Fruit fly (Drosophila melanogaster): Measurements from ENCODE around the gene ntc.
A peak's percentile ranks its signal among the peaks of the same experiment; 100 is the strongest.

ntc gene

DNA sequence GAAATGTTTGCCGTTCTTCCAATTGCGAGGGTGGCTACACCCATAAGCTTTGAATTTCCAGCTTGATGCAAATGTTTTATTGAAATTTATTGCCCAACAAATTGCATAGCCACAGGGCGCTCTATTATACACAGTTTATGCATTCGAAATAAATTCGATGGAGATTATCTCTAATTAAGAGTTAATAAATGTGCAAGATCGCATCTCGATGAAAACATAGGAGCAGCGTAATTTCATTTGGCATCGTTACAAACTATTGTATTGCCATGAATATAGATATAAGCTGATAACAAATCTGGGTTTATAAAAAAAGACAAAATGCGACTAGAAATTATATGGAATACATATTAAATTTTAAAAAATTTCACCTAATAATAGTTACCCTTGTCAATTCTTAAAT lies 44.2 kb upstream of the ntc start:
- no peak for TF ChIP-seq Kr (GFP tag; optimal IDR thresholded peaks at IDR 0.05)
- no peak for TF ChIP-seq CG8388 (GFP tag; optimal IDR thresholded peaks at IDR 0.05)
- peak; percentile 95 for TF ChIP-seq Awh (GFP tag; IDR thresholded peaks at IDR 0.05)
- TF ChIP-seq vvl (GFP tag; IDR thresholded peaks at IDR 0.05) = peak; percentile 11; the same call in 1 of the 2 replicates

- TF ChIP-seq Hr3 (GFP tag; optimal IDR thresholded peaks at IDR 0.05) = no peak
- 0 out of 4 replicates have a peak, but pooled peaks have one; percentile 51 for TF ChIP-seq chinmo (GFP tag; IDR thresholded peaks at IDR 0.05; ENCODE audit: partially characterized antibody)
- TF ChIP-seq abd-A (tag; optimal IDR thresholded peaks at IDR 0.05) = peak; percentile 79
- TF ChIP-seq Vsx1 (GFP tag; optimal IDR thresholded peaks at IDR 0.05) = peak; percentile 8
- TF ChIP-seq vvl (GFP tag; IDR thresholded peaks at IDR 0.05) = peak; percentile 59; the same call in 1 of the 2 replicates
- TF ChIP-seq oc (tag; optimal IDR thresholded peaks at IDR 0.05) = peak; percentile 45
- TF ChIP-seq Awh (GFP tag; IDR thresholded peaks at IDR 0.05) = peak; percentile 90
- no peak for TF ChIP-seq CG16779 (GFP tag; IDR thresholded peaks at IDR 0.05)
These were observed 43.5 kb upstream of the ntc start for dm6 chr3L:3849763-3850162.

- TF ChIP-seq vnd (GFP tag; IDR thresholded peaks at IDR 0.05; ENCODE audit: partially characterized antibody) (0 out of 3 replicates have a peak, but pooled peaks have one; percentile 18), ftz-f1 (GFP tag; optimal IDR thresholded peaks at IDR 0.05) (no peak), chm (GFP tag; IDR thresholded peaks at IDR 0.05) (no peak), CG4404 (GFP tag; IDR thresholded peaks at IDR 0.05) (no peak), sens (GFP tag) (peak; percentile 28), pros (GFP tag; optimal IDR thresholded peaks at IDR 0.05) (peak; percentile 40), tll (GFP tag; optimal IDR thresholded peaks at IDR 0.05) (peak in 1 of 2 experiments; percentile 93), Drgx (GFP tag; IDR thresholded peaks at IDR 0.05) (no peak), Bteb2 (GFP tag; optimal IDR thresholded peaks at IDR 0.05) (no peak), CG12769 (tag; optimal IDR thresholded peaks at IDR 0.05) (no peak), CG15479 (GFP tag; optimal IDR thresholded peaks at IDR 0.05) (peak; percentile 8), z (GFP tag; IDR thresholded peaks at IDR 0.05) (0 out of 3 replicates have a peak, but pooled peaks have one; percentile 18), D (optimal IDR thresholded peaks at IDR 0.05) (peak; percentile 97), D (GFP tag; optimal IDR thresholded peaks at IDR 0.05) (no peak), otp (GFP tag; IDR thresholded peaks at IDR 0.05) (no peak), cad (GFP tag; optimal IDR thresholded peaks at IDR 0.05) (peak; percentile 39)
These were observed 42.5 kb upstream of the ntc start for dm6 chr3L:3848687-3849270.

dm6 chr3L:3847810-3848326 lies 41.6 kb upstream of the ntc start:
- TF ChIP-seq abd-A (tag; optimal IDR thresholded peaks at IDR 0.05) = peak; percentile 66
- no peak for TF ChIP-seq Trl (optimal IDR thresholded peaks at IDR 0.05)
- TF ChIP-seq Trl (GFP tag; optimal IDR thresholded peaks at IDR 0.05) = no peak
- no peak for TF ChIP-seq pros (GFP tag; optimal IDR thresholded peaks at IDR 0.05)
- 0 out of 3 replicates have a peak, but pooled peaks have one; percentile 52 for TF ChIP-seq z (GFP tag; IDR thresholded peaks at IDR 0.05)
- TF ChIP-seq ci (GFP tag; IDR thresholded peaks at IDR 0.05) = 0 out of 3 replicates have a peak, but pooled peaks have one; percentile 19
- no peak for TF ChIP-seq CG7357 (GFP tag; IDR thresholded peaks at IDR 0.05)
- TF ChIP-seq Mes4 (GFP tag; optimal IDR thresholded peaks at IDR 0.05) = no peak
- TF ChIP-seq oc (tag; optimal IDR thresholded peaks at IDR 0.05) = peak; percentile 42
- TF ChIP-seq ro (GFP tag; IDR thresholded peaks at IDR 0.05) = no peak
- peak; percentile 91 for TF ChIP-seq vvl (GFP tag; IDR thresholded peaks at IDR 0.05)
- TF ChIP-seq ssp (GFP tag; IDR thresholded peaks at IDR 0.05) = no peak
- TF ChIP-seq Dref (GFP tag; IDR thresholded peaks at IDR 0.05) = no peak
- no peak for TF ChIP-seq exex (tag; optimal IDR thresholded peaks at IDR 0.05)
- TF ChIP-seq Dll (GFP tag; IDR thresholded peaks at IDR 0.05; ENCODE audit: partially characterized antibody) = no peak
- peak; percentile 46; the same call in 1 of the 2 replicates for TF ChIP-seq Awh (GFP tag; IDR thresholded peaks at IDR 0.05)
- no peak for TF ChIP-seq CG16813 (GFP tag; IDR thresholded peaks at IDR 0.05; ENCODE audit: partially characterized antibody)
- no peak for TF ChIP-seq ac (GFP tag; optimal IDR thresholded peaks at IDR 0.05)
- peak; percentile 43 for TF ChIP-seq sqz (GFP tag; optimal IDR thresholded peaks at IDR 0.05)
- TF ChIP-seq sens (GFP tag) = peak; percentile 0
- no peak for TF ChIP-seq Lhr (GFP tag; optimal IDR thresholded peaks at IDR 0.05)
- peak; percentile 43; the same call in 1 of the 2 replicates for TF ChIP-seq crol (GFP tag; IDR thresholded peaks at IDR 0.05)
- TF ChIP-seq CG5953 (GFP tag; IDR thresholded peaks at IDR 0.05) = no peak
- no peak for TF ChIP-seq Fer2 (tag; optimal IDR thresholded peaks at IDR 0.05)
- TF ChIP-seq Med (GFP tag) = no peak
- TF ChIP-seq jigr1 (GFP tag; IDR thresholded peaks at IDR 0.05) = no peak
